Worm (Caenorhabditis elegans): Measurements from ENCODE around the gene glt-6.

DNA sequence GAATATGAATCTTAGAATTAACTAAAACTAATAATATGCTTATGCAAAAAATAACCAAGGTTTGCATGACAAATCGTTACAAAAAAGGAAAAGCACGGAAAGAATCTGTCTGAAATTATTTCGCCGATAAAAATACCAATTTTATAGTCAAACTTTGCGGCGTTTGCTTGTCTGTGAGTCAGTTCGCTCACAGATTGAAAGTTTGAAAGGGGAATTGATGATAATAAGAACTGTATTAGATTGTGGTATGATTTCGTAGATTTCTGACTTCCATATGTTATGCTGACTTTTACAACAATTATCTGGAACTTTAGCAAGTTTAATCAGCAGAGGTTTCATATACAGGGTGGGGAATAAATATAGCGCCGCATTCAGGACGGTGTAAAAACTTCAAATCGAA lies 43.2 kb upstream of the glt-6 start, which contains the start of gene F13B6.2:
- no peak for TF ChIP-seq alr-1 (tag; optimal IDR thresholded peaks at IDR 0.05; ENCODE audit: borderline replicate concordance)
- TF ChIP-seq unc-62 (GFP tag; optimal IDR thresholded peaks at IDR 0.05): no peak
- no peak for TF ChIP-seq ztf-11 (tag; optimal IDR thresholded peaks at IDR 0.05)
- no peak for TF ChIP-seq swsn-7 (tag; optimal IDR thresholded peaks at IDR 0.05)
- TF ChIP-seq lin-39 (tag; optimal IDR thresholded peaks at IDR 0.05): no peak
- no peak for TF ChIP-seq efl-1 (optimal IDR thresholded peaks at IDR 0.05)
- no peak for TF ChIP-seq efl-1 (GFP tag; optimal IDR thresholded peaks at IDR 0.05 in 1 of 2)
- no peak for TF ChIP-seq nhr-11 (tag; optimal IDR thresholded peaks at IDR 0.05)
- no peak for TF ChIP-seq zag-1 (tag; optimal IDR thresholded peaks at IDR 0.05)
- TF ChIP-seq tlp-1 (tag; optimal IDR thresholded peaks at IDR 0.05): no peak
- TF ChIP-seq sptf-1 (tag; optimal IDR thresholded peaks at IDR 0.05): no peak
- no peak for TF ChIP-seq ceh-82 (tag; optimal IDR thresholded peaks at IDR 0.05)
- TF ChIP-seq nhr-12 (tag; optimal IDR thresholded peaks at IDR 0.05): no peak
- no peak for TF ChIP-seq nhr-77 (tag; optimal IDR thresholded peaks at IDR 0.05)
